Worm (Caenorhabditis elegans): ENCODE results near the gene E02C12.11.

E02C12.11 gene

DNA sequence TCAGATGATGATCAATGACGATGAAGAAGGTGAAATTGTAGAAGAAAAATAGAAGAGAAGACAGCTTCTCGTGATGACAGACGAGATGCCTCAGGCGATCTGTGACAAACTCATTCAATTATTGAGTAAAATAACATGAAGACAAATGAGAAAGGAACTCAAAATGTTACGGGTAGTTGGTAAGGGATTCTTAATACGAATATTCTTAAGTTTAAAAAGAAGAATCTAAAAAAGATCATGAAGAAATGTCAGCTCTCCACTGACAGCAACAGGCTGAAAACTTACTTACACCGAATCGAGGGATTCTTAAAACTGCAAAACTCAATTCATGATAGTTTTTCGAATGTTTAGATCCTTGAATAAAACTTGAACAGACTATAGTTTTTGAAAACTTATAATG is 34.8 kb upstream of the E02C12.11 start, which contains the start of gene F36D4.4:
Gene F36D4.4 (minus strand): TSS at position 101 of the 400 bp plus-strand sequence.
- no peak for TF ChIP-seq mep-1 (tag; optimal IDR thresholded peaks at IDR 0.05)
- no peak for TF ChIP-seq ces-1 (GFP tag; optimal IDR thresholded peaks at IDR 0.05)
- TF ChIP-seq cnd-1 (tag; optimal IDR thresholded peaks at IDR 0.05): no peak
- TF ChIP-seq M03D4.4 (tag; optimal IDR thresholded peaks at IDR 0.05): no peak
- no peak for TF ChIP-seq hlh-1 (tag; optimal IDR thresholded peaks at IDR 0.05)
- no peak for TF ChIP-seq tbx-8 (GFP tag; optimal IDR thresholded peaks at IDR 0.05)
- TF ChIP-seq unc-39 (tag; optimal IDR thresholded peaks at IDR 0.05): no peak
- TF ChIP-seq flh-1 (GFP tag; optimal IDR thresholded peaks at IDR 0.05): no peak
- no peak for TF ChIP-seq nhr-76 (tag; optimal IDR thresholded peaks at IDR 0.05)
- no peak for TF ChIP-seq pha-4 (tag; optimal IDR thresholded peaks at IDR 0.05)
- TF ChIP-seq ham-2 (GFP tag; optimal IDR thresholded peaks at IDR 0.05): no peak
- TF ChIP-seq lin-32 (GFP tag; optimal IDR thresholded peaks at IDR 0.05): no peak
- no peak for TF ChIP-seq sptf-1 (tag; optimal IDR thresholded peaks at IDR 0.05)
- no peak for TF ChIP-seq nhr-2 (tag; optimal IDR thresholded peaks at IDR 0.05)
- TF ChIP-seq bed-3 (GFP tag; optimal IDR thresholded peaks at IDR 0.05): no peak
- no peak for TF ChIP-seq ceh-83 (GFP tag; optimal IDR thresholded peaks at IDR 0.05)

DNA sequence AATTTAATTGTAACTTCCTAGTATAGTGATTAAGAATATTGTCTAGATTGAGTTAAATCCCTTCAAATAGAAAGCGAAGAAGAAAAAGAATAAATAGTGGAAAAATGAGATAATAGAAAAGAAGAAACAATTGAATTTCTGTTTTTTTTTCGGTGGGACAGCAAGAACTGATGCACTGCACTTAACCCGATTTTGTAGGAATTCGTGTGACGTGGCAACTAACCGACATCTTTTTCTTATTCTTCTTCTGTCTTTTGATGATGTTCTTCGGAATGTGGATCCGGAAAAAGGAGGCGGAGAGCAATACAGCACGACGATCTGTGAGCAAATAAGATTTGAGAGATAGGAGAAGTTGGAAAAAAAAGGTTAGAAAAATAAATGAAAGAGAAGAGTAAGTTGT is 29.2 kb upstream of the E02C12.11 start:
- TF ChIP-seq ces-1 (GFP tag; optimal IDR thresholded peaks at IDR 0.05) (peak; percentile 21), nhr-12 (tag; optimal IDR thresholded peaks at IDR 0.05) (no peak), nhr-76 (tag; optimal IDR thresholded peaks at IDR 0.05) (no peak)

DNA sequence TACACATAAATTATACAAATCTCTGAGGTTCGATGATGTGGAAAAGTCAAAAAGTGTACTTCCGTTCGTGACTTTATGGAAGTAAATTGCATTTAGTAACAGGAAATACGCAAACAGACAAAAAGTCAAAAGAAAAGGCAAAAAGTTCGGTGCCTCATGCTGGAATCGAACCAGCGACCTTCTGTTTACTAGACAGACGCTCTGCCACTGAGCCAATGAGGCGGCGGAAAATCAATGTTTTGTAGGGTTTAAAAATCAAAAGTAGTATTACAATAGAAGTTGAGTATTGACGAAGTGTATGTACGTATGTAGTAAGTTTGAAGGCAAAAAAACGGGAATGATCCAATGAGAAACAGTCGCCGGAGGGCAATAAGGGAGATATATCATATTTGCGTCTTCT is 27.2 kb upstream of the E02C12.11 start:
- TF ChIP-seq unc-120 (tag; optimal IDR thresholded peaks at IDR 0.05; ENCODE audit: poor library complexity, severe bottlenecking): no peak
- TF ChIP-seq nhr-76 (tag; optimal IDR thresholded peaks at IDR 0.05): no peak
- TF ChIP-seq mls-2 (tag; optimal IDR thresholded peaks at IDR 0.05): no peak

DNA sequence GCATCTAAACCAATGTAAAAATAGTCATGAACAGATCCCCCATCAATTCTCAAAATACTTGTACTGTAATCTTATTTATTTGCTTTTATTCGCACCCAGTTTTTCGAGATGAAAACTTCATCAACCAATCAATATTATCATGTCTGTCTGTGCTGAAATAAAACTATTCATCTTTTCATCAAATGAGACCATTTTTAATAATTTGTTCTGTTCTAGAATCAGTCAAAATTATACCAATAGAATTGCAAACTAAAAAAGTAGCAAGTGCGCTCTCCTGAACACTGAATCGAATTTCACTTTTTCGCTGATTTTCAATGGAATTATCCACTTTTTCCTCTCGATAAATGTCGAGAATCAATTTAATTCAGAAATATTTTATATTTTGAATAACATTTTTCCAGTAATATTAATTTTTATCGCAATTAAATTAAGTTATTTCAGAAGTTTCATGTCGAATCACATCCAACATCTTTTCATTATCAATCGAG is 20.2 kb upstream of the E02C12.11 start, which contains the start of gene trpp-4:
Gene trpp-4 (plus strand): TSS at position 442 of the 488 bp plus-strand sequence.
- peak; percentile 85 for TF ChIP-seq ces-1 (GFP tag; optimal IDR thresholded peaks at IDR 0.05)
- TF ChIP-seq blmp-1 (tag; optimal IDR thresholded peaks at IDR 0.05): no peak

DNA sequence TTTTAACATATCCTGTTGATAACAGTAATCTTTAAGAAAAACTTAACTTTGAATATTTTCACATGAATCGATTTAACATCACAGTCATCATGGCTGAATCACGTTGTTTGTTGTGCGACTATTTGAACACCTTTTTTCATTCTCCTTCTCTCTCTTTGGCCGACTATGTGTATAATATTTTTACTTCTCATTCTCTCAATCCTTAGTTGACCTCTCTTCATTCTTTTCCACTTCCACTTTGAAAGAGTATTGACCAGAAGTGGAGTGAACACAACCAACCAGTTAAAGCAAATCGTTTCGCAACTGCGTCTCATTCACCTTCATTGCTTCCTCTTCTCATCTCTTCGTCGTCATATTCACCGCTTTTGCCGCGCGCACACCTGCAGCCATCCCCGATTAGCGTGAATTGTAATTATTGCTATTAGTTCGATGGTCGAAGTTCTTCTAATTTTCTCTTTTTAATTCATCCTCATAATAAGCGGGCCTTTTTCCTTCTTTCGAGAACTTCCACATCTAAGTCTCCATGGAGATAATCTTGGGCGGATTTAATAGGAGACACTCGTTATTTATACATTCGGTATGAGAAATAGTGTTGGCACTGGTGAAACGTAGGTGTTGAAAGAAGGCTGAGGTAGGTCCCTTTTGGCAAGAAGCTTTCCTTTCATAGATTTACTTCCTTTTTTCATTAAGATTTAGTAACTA is 15.4 kb upstream of the E02C12.11 start:
- TF ChIP-seq ceh-43 (GFP tag; optimal IDR thresholded peaks at IDR 0.05) (peak; percentile 45), hlh-1 (tag; optimal IDR thresholded peaks at IDR 0.05) (no peak), ham-2 (GFP tag; optimal IDR thresholded peaks at IDR 0.05) (peak; percentile 90), nhr-28 (tag; optimal IDR thresholded peaks at IDR 0.05) (no peak), sem-2 (GFP tag; optimal IDR thresholded peaks at IDR 0.05) (no peak), mls-2 (tag; optimal IDR thresholded peaks at IDR 0.05) (peak; percentile 51), ztf-11 (tag; optimal IDR thresholded peaks at IDR 0.05) (no peak)

DNA sequence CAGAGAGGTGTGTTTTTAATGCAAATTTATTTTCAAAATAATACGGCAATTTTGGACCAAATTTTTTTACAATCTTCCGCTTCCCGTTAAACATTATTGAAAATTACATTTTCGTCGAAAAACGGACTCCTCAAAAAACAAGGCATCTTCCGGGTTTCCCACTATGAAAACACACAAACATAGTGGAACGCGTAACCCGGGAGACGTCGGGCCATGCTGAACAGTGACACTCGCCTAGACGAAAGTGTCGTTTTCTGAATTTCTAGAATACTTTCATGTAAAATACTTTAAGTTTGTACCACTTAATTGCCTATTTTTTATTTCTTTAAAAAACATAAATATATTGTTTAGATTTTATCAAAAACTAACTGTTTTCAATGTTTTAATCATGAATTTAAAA is 12.3 kb upstream of the E02C12.11 start:
- no peak for TF ChIP-seq sptf-1 (tag; optimal IDR thresholded peaks at IDR 0.05)
- no peak for TF ChIP-seq ceh-83 (GFP tag; optimal IDR thresholded peaks at IDR 0.05)
- TF ChIP-seq sem-2 (GFP tag; optimal IDR thresholded peaks at IDR 0.05): no peak
- no peak for TF ChIP-seq blmp-1 (tag; optimal IDR thresholded peaks at IDR 0.05)
- no peak for TF ChIP-seq ztf-11 (tag; optimal IDR thresholded peaks at IDR 0.05)

DNA sequence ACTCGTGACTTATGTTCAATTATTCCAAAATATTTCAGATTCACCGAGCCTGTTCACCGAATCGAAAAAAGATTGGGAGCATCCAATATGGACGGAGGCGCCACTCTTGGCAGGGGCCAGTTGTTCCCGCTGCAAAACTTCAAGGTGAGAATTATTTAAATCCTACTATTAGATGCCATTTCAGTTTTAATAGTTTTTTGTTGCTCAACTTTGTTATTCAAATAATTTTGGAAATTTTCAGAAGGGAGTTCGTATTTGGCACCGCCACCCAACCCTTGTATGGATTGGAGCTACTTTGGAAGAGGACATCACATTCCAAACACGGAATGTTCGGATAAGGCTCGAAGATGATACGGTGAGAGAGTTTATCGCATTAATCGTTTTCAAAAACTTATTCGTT is 6.4 kb upstream of the E02C12.11 start, which contains the start of gene hum-2:
Gene hum-2 (plus strand): TSS at position 33 of the 400 bp plus-strand sequence.
- TF ChIP-seq nhr-28 (tag; optimal IDR thresholded peaks at IDR 0.05): no peak
- TF ChIP-seq ces-1 (GFP tag; optimal IDR thresholded peaks at IDR 0.05): no peak
- no peak for TF ChIP-seq sptf-1 (tag; optimal IDR thresholded peaks at IDR 0.05)
- TF ChIP-seq flh-1 (GFP tag; optimal IDR thresholded peaks at IDR 0.05): no peak

DNA sequence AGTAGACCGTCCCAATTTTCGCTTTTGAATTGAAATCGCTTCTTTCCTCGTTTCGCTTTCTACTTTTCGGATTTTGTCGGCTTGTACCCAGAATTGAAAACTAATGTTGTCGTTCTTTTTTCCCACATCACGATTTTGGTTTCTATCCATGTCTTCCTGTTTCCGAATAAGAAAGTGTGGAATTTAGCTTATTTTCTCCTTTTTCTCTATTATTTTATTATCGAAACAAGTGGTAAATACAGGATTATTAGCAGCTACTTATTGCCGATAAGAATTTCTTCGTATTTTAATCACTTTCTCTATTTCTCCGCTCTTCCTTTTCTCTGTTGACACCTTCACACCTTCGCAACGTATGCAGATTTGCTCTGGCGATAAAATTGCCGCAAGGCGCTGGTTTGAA is 5.2 kb upstream of the E02C12.11 start:
- no peak for TF ChIP-seq unc-62 (GFP tag; optimal IDR thresholded peaks at IDR 0.05)
- no peak for TF ChIP-seq bed-3 (GFP tag; optimal IDR thresholded peaks at IDR 0.05)
- TF ChIP-seq blmp-1 (tag; optimal IDR thresholded peaks at IDR 0.05): no peak
- no peak for TF ChIP-seq elt-1 (tag; optimal IDR thresholded peaks at IDR 0.05; ENCODE audit: borderline replicate concordance, insufficient read depth)
- no peak for TF ChIP-seq ham-2 (GFP tag; optimal IDR thresholded peaks at IDR 0.05)
- TF ChIP-seq lin-32 (GFP tag; optimal IDR thresholded peaks at IDR 0.05): no peak
- no peak for TF ChIP-seq pha-4 (tag; optimal IDR thresholded peaks at IDR 0.05)
- no peak for TF ChIP-seq nhr-28 (tag; optimal IDR thresholded peaks at IDR 0.05)
- no peak for TF ChIP-seq snpc-4 (tag; optimal IDR thresholded peaks at IDR 0.05)
- TF ChIP-seq sem-2 (GFP tag; optimal IDR thresholded peaks at IDR 0.05): no peak
- no peak for TF ChIP-seq nhr-2 (tag; optimal IDR thresholded peaks at IDR 0.05)
- no peak for TF ChIP-seq M03D4.4 (tag; optimal IDR thresholded peaks at IDR 0.05)
- no peak for TF ChIP-seq lin-13 (tag; optimal IDR thresholded peaks at IDR 0.05)
- no peak for TF ChIP-seq ces-1 (GFP tag; optimal IDR thresholded peaks at IDR 0.05)
- TF ChIP-seq nhr-76 (tag; optimal IDR thresholded peaks at IDR 0.05): no peak
